Fruit fly (Drosophila melanogaster): ENCODE results near the gene GckIII.

The GckIII gene

dm6 chr3R:17117607-17118327 lies 32.5 kb downstream of the GckIII start:
- TF ChIP-seq CrebA (GFP tag; optimal IDR thresholded peaks at IDR 0.05; ENCODE audit: borderline replicate concordance) (no peak), Hr78 (GFP tag; optimal IDR thresholded peaks at IDR 0.05) (no peak), br (GFP tag; optimal IDR thresholded peaks at IDR 0.05) (peak; percentile 55), dl (GFP tag; optimal IDR thresholded peaks at IDR 0.05; ENCODE audit: insufficient read depth in 1 of 2, partially characterized antibody in 2 of 2) (no peak), rgr (GFP tag; optimal IDR thresholded peaks at IDR 0.05) (peak; percentile 52), Dif (GFP tag; optimal IDR thresholded peaks at IDR 0.05; ENCODE audit: partially characterized antibody) (no peak), foxo (GFP tag; optimal IDR thresholded peaks at IDR 0.05) (peak in 1 of 2 experiments; percentile 57), tai (GFP tag; optimal IDR thresholded peaks at IDR 0.05) (no peak), dmrt93B (GFP tag; optimal IDR thresholded peaks at IDR 0.05) (peak; percentile 40), OdsH (GFP tag; optimal IDR thresholded peaks at IDR 0.05) (peak; percentile 71), Myc (optimal IDR thresholded peaks at IDR 0.05) (no peak), Mio (GFP tag; optimal IDR thresholded peaks at IDR 0.05) (no peak), Hnf4 (GFP tag; optimal IDR thresholded peaks at IDR 0.05) (peak; percentile 22), usp (GFP tag; optimal IDR thresholded peaks at IDR 0.05) (no peak), Dfd (GFP tag; optimal IDR thresholded peaks at IDR 0.05) (no peak), jim (GFP tag; optimal IDR thresholded peaks at IDR 0.05) (no peak), sage (GFP tag; optimal IDR thresholded peaks at IDR 0.05) (peak; percentile 8), h (GFP tag; optimal IDR thresholded peaks at IDR 0.05) (peak; percentile 79), Rel (GFP tag; optimal IDR thresholded peaks at IDR 0.05) (no peak), Rel (tag; optimal IDR thresholded peaks at IDR 0.05) (peak; percentile 2), sv (GFP tag; optimal IDR thresholded peaks at IDR 0.05) (no peak), Hr83 (GFP tag; optimal IDR thresholded peaks at IDR 0.05; ENCODE audit: poor library complexity, severe bottlenecking) (no peak), fru (GFP tag; optimal IDR thresholded peaks at IDR 0.05) (peak; percentile 64), Sp1 (GFP tag; optimal IDR thresholded peaks at IDR 0.05) (peak; percentile 72), pan (optimal IDR thresholded peaks at IDR 0.05) (no peak), GATAd (GFP tag; optimal IDR thresholded peaks at IDR 0.05) (no peak), brk (GFP tag; optimal IDR thresholded peaks at IDR 0.05) (no peak), Jra (GFP tag; optimal IDR thresholded peaks at IDR 0.05) (no peak), psq (GFP tag; optimal IDR thresholded peaks at IDR 0.05) (peak; percentile 84), Vsx2 (GFP tag; optimal IDR thresholded peaks at IDR 0.05; ENCODE audit: partially characterized antibody) (no peak), dsf (GFP tag; optimal IDR thresholded peaks at IDR 0.05; ENCODE audit: borderline replicate concordance) (no peak), Abd-B (GFP tag; optimal IDR thresholded peaks at IDR 0.05) (no peak), HLH106 (tag; optimal IDR thresholded peaks at IDR 0.05) (peak; percentile 77), lola (GFP tag; optimal IDR thresholded peaks at IDR 0.05) (no peak), CG9705 (GFP tag; optimal IDR thresholded peaks at IDR 0.05) (no peak), ey (GFP tag; optimal IDR thresholded peaks at IDR 0.05) (peak; percentile 65), N (GFP tag; optimal IDR thresholded peaks at IDR 0.05) (no peak), woc (GFP tag; optimal IDR thresholded peaks at IDR 0.05) (peak; percentile 79), CG32264 (GFP tag; optimal IDR thresholded peaks at IDR 0.05) (no peak)

- TF ChIP-seq pan (optimal IDR thresholded peaks at IDR 0.05) (no peak), sv (GFP tag; optimal IDR thresholded peaks at IDR 0.05) (no peak), dl (GFP tag; optimal IDR thresholded peaks at IDR 0.05; ENCODE audit: insufficient read depth in 1 of 2, partially characterized antibody in 2 of 2) (peak; percentile 29 to 60), Hnf4 (GFP tag; optimal IDR thresholded peaks at IDR 0.05) (no peak), Dif (GFP tag; optimal IDR thresholded peaks at IDR 0.05; ENCODE audit: partially characterized antibody) (peak; percentile 59), fru (GFP tag; optimal IDR thresholded peaks at IDR 0.05) (no peak), CG32264 (GFP tag; optimal IDR thresholded peaks at IDR 0.05) (peak; percentile 15), psq (GFP tag; optimal IDR thresholded peaks at IDR 0.05) (no peak), dsf (GFP tag; optimal IDR thresholded peaks at IDR 0.05; ENCODE audit: borderline replicate concordance) (no peak), ey (GFP tag; optimal IDR thresholded peaks at IDR 0.05) (no peak), rgr (GFP tag; optimal IDR thresholded peaks at IDR 0.05) (no peak), Dfd (GFP tag; optimal IDR thresholded peaks at IDR 0.05) (no peak), Myc (optimal IDR thresholded peaks at IDR 0.05) (no peak), CrebA (GFP tag; optimal IDR thresholded peaks at IDR 0.05; ENCODE audit: borderline replicate concordance) (peak; percentile 74), foxo (GFP tag; optimal IDR thresholded peaks at IDR 0.05) (peak in 1 of 2 experiments; percentile 32), CG9705 (GFP tag; optimal IDR thresholded peaks at IDR 0.05) (no peak), Jra (GFP tag; optimal IDR thresholded peaks at IDR 0.05) (no peak), N (GFP tag; optimal IDR thresholded peaks at IDR 0.05) (no peak), Rel (GFP tag; optimal IDR thresholded peaks at IDR 0.05) (no peak), Rel (tag; optimal IDR thresholded peaks at IDR 0.05) (peak; percentile 22), tai (GFP tag; optimal IDR thresholded peaks at IDR 0.05) (no peak), brk (GFP tag; optimal IDR thresholded peaks at IDR 0.05) (peak; percentile 38), Vsx2 (GFP tag; optimal IDR thresholded peaks at IDR 0.05; ENCODE audit: partially characterized antibody) (no peak), dmrt93B (GFP tag; optimal IDR thresholded peaks at IDR 0.05) (no peak), OdsH (GFP tag; optimal IDR thresholded peaks at IDR 0.05) (no peak), Sp1 (GFP tag; optimal IDR thresholded peaks at IDR 0.05) (peak; percentile 39), jim (GFP tag; optimal IDR thresholded peaks at IDR 0.05) (no peak), GATAd (GFP tag; optimal IDR thresholded peaks at IDR 0.05) (no peak), Abd-B (GFP tag; optimal IDR thresholded peaks at IDR 0.05) (no peak), Hr83 (GFP tag; optimal IDR thresholded peaks at IDR 0.05; ENCODE audit: poor library complexity, severe bottlenecking) (peak; percentile 45), Mio (GFP tag; optimal IDR thresholded peaks at IDR 0.05) (no peak), woc (GFP tag; optimal IDR thresholded peaks at IDR 0.05) (no peak), HLH106 (tag; optimal IDR thresholded peaks at IDR 0.05) (no peak), lola (GFP tag; optimal IDR thresholded peaks at IDR 0.05) (peak; percentile 45), usp (GFP tag; optimal IDR thresholded peaks at IDR 0.05) (no peak), h (GFP tag; optimal IDR thresholded peaks at IDR 0.05) (no peak), Hr78 (GFP tag; optimal IDR thresholded peaks at IDR 0.05) (no peak), br (GFP tag; optimal IDR thresholded peaks at IDR 0.05) (peak; percentile 12), sage (GFP tag; optimal IDR thresholded peaks at IDR 0.05) (peak; percentile 73)
Observed at dm6 chr3R:17118917-17119378, 33.6 kb downstream of the GckIII start.

Data from whole organism, wandering third instar larva.